Fruit fly (Drosophila melanogaster): ENCODE data around the gene BigH1.

The BigH1 gene

dm6 chr3R:14674762-14675161 lies 11.5 kb downstream of the BigH1 start (continued):
- TF ChIP-seq fd96Cb (tag; optimal IDR thresholded peaks at IDR 0.05) (peak; percentile 64), CG6689 (GFP tag; IDR thresholded peaks at IDR 0.05) (peak; percentile 76), da (GFP tag; optimal IDR thresholded peaks at IDR 0.05) (no peak), CG10209 (GFP tag; optimal IDR thresholded peaks at IDR 0.05) (peak; percentile 59), CG7786 (GFP tag; optimal IDR thresholded peaks at IDR 0.05) (no peak), kay (GFP tag; optimal IDR thresholded peaks at IDR 0.05) (peak; percentile 38), CG9727 (GFP tag; optimal IDR thresholded peaks at IDR 0.05) (peak; percentile 91), CG4424 (GFP tag; optimal IDR thresholded peaks at IDR 0.05) (peak; percentile 81), en (GFP tag; optimal IDR thresholded peaks at IDR 0.05) (no peak), CG17359 (tag; optimal IDR thresholded peaks at IDR 0.05) (peak; percentile 61), Fer1 (GFP tag; optimal IDR thresholded peaks at IDR 0.05) (peak; percentile 1), CG10267 (tag; optimal IDR thresholded peaks at IDR 0.05) (peak; percentile 81), fu2 (GFP tag; optimal IDR thresholded peaks at IDR 0.05) (no peak), lov (optimal IDR thresholded peaks at IDR 0.05) (no peak), lov (GFP tag; IDR thresholded peaks at IDR 0.05) (0 out of 3 replicates have a peak, but pooled peaks have one; percentile 84), scrt (GFP tag; optimal IDR thresholded peaks at IDR 0.05) (no peak), bsh (GFP tag; optimal IDR thresholded peaks at IDR 0.05) (peak in 1 of 2 experiments; percentile 76), Trl (optimal IDR thresholded peaks at IDR 0.05) (no peak), Trl (GFP tag; optimal IDR thresholded peaks at IDR 0.05) (no peak), CG13287 (GFP tag; IDR thresholded peaks at IDR 0.05; ENCODE audit: partially characterized antibody) (no peak), Hmr (GFP tag; optimal IDR thresholded peaks at IDR 0.05) (no peak), psq (GFP tag; optimal IDR thresholded peaks at IDR 0.05) (no peak), peb (GFP tag; IDR thresholded peaks at IDR 0.05) (peak; percentile 62; the same call in 1 of the 2 replicates), bab2 (GFP tag; optimal IDR thresholded peaks at IDR 0.05) (peak; percentile 41), insv (GFP tag; optimal IDR thresholded peaks at IDR 0.05) (no peak), Taf1 (GFP tag; IDR thresholded peaks at IDR 0.05) (no peak), CG12236 (GFP tag; optimal IDR thresholded peaks at IDR 0.05) (no peak), CG3847 (GFP tag; IDR thresholded peaks at IDR 0.05) (no peak), Myb (GFP tag; optimal IDR thresholded peaks at IDR 0.05) (no peak), lbe (GFP tag; optimal IDR thresholded peaks at IDR 0.05) (no peak), CG12071 (GFP tag; optimal IDR thresholded peaks at IDR 0.05) (no peak), CG10654 (GFP tag; optimal IDR thresholded peaks at IDR 0.05) (peak; percentile 36), lmd (GFP tag; IDR thresholded peaks at IDR 0.05) (peak; percentile 67), Oaz (GFP tag; IDR thresholded peaks at IDR 0.05) (no peak), crol (GFP tag; IDR thresholded peaks at IDR 0.05) (no peak), Mad (GFP tag; optimal IDR thresholded peaks at IDR 0.05) (no peak), zen2 (GFP tag; IDR thresholded peaks at IDR 0.05; ENCODE audit: partially characterized antibody) (no peak), sc (optimal IDR thresholded peaks at IDR 0.05) (no peak), sc (GFP tag; optimal IDR thresholded peaks at IDR 0.05) (peak; percentile 34), Asciz (GFP tag; optimal IDR thresholded peaks at IDR 0.05) (peak; percentile 24), wdn (GFP tag; IDR thresholded peaks at IDR 0.05) (no peak), CG7928 (GFP tag; optimal IDR thresholded peaks at IDR 0.05) (no peak), CHES-1-like (GFP tag; optimal IDR thresholded peaks at IDR 0.05) (no peak), ssp (GFP tag; IDR thresholded peaks at IDR 0.05) (peak; percentile 41; the same call in 1 of the 2 replicates), Poxn (GFP tag; IDR thresholded peaks at IDR 0.05) (no peak), lola (GFP tag; optimal IDR thresholded peaks at IDR 0.05) (peak in 1 of 3 experiments; percentile 81), CG9215 (GFP tag; IDR thresholded peaks at IDR 0.05) (no peak), Fer2 (tag; optimal IDR thresholded peaks at IDR 0.05) (no peak), HLHmδ (GFP tag; optimal IDR thresholded peaks at IDR 0.05) (peak; percentile 12), Vsx1 (GFP tag; optimal IDR thresholded peaks at IDR 0.05) (no peak), CG31388 (GFP tag; optimal IDR thresholded peaks at IDR 0.05) (peak; percentile 37), CG5953 (GFP tag; IDR thresholded peaks at IDR 0.05) (no peak)

All from whole organism, embryonic.